Fruit fly (Drosophila melanogaster) whole organism, embryonic: Measurements from ENCODE around the gene Hip1.

Experiments used
- Blimp-1 ChIP-seq: fragments of 200-800 bp; sonication (Bioruptor generic); optimal IDR thresholded peaks from 3 replicates; lab custom pipeline; 2018; ENCODE audit warnings: missing biosample characterization, missing genetic modification characterization, mild to moderate bottlenecking, moderate library complexity, missing genetic modification reagents
- C15 ChIP-seq: fragments of 200-800 bp; sonication (Bioruptor generic); IDR thresholded peaks from 3 replicates; pipeline ENCODE4 v1.3.6; 2022; ENCODE audit warnings: missing biosample characterization, missing genetic modification characterization
- CG10979 ChIP-seq: fragments of 200-800 bp; sonication (Bioruptor generic); optimal IDR thresholded peaks from 2 replicates; lab custom pipeline; 2018; ENCODE audit warnings: missing biosample characterization, mild to moderate bottlenecking, missing genetic modification characterization, moderate library complexity
- CG12155 ChIP-seq: fragments of 200-800 bp; sonication (Bioruptor generic); optimal IDR thresholded peaks from 3 replicates; lab custom pipeline; 2016; ENCODE audit warnings: missing biosample characterization, missing genetic modification characterization
- CG12769 ChIP-seq: fragments of 200-800 bp; sonication (Bioruptor generic); optimal IDR thresholded peaks from 2 replicates; lab custom pipeline; 2019; ENCODE audit warnings: missing biosample characterization, mild to moderate bottlenecking, missing genetic modification characterization, moderate library complexity
- CG13123 ChIP-seq: fragments of 200-800 bp; sonication (Bioruptor generic); optimal IDR thresholded peaks from 2 replicates; lab custom pipeline; 2016; ENCODE audit warnings: missing biosample characterization, missing genetic modification characterization
- CG13287 ChIP-seq: fragments of 200-800 bp; sonication (Bioruptor generic); IDR thresholded peaks from 2 replicates; pipeline ENCODE4 v1.3.6; 2022; ENCODE audit warnings: missing biosample characterization, missing genetic modification characterization; ENCODE audit not compliant: partially characterized antibody
- CG1529 ChIP-seq: fragments of 200-800 bp; sonication (Bioruptor generic); optimal IDR thresholded peaks from 3 replicates; lab custom pipeline; 2018; ENCODE audit warnings: missing biosample characterization, missing genetic modification characterization
- CG1603 ChIP-seq: fragments of 200-800 bp; sonication (Bioruptor generic); optimal IDR thresholded peaks from 2 replicates; lab custom pipeline; 2019; ENCODE audit warnings: missing biosample characterization, mild to moderate bottlenecking, missing genetic modification characterization, moderate library complexity
- CG16813 ChIP-seq: fragments of 200-800 bp; sonication (Bioruptor generic); IDR thresholded peaks from 3 replicates; pipeline ENCODE4 v1.3.6; 2022; ENCODE audit warnings: missing biosample characterization, missing genetic modification characterization; ENCODE audit not compliant: partially characterized antibody
- CG17328 ChIP-seq: fragments of 200-800 bp; sonication (Bioruptor generic); IDR thresholded peaks from 2 replicates; pipeline ENCODE4 v1.3.6; 2022; ENCODE audit warnings: missing biosample characterization, missing genetic modification characterization
- CG1792 ChIP-seq: fragments of 200-800 bp; sonication (Bioruptor generic); optimal IDR thresholded peaks from 2 replicates; lab custom pipeline; 2016; ENCODE audit warnings: missing biosample characterization, missing genetic modification characterization
- CG18011 ChIP-seq: fragments of 200-800 bp; sonication (Bioruptor generic); optimal IDR thresholded peaks from 2 replicates; lab custom pipeline; 2017; ENCODE audit warnings: missing biosample characterization, missing genetic modification characterization, mild to moderate bottlenecking, moderate library complexity, missing genotype
- CG2129 ChIP-seq: fragments of 200-800 bp; sonication (Bioruptor generic); IDR thresholded peaks from 2 replicates; pipeline ENCODE4 v1.3.6; 2022; ENCODE audit warnings: missing biosample characterization, missing genetic modification characterization; ENCODE audit not compliant: partially characterized antibody
- CG31388 ChIP-seq: fragments of 200-800 bp; sonication (Bioruptor generic); optimal IDR thresholded peaks from 2 replicates; lab custom pipeline; 2016; ENCODE audit warnings: missing biosample characterization, missing genetic modification characterization
- CG3163 ChIP-seq: fragments of 200-800 bp; sonication (Bioruptor generic); optimal IDR thresholded peaks from 3 replicates; lab custom pipeline; 2016; ENCODE audit warnings: missing biosample characterization, missing genetic modification characterization
- CG4617 ChIP-seq: fragments of 200-800 bp; sonication (Bioruptor generic); optimal IDR thresholded peaks from 3 replicates; lab custom pipeline; 2016; ENCODE audit warnings: missing biosample characterization, missing genetic modification characterization, borderline replicate concordance
- CG4707 ChIP-seq: fragments of 200-800 bp; sonication (Bioruptor generic); optimal IDR thresholded peaks from 2 replicates; lab custom pipeline; 2018; ENCODE audit warnings: missing biosample characterization, mild to moderate bottlenecking, missing genetic modification characterization, moderate library complexity
- CG4854 ChIP-seq: fragments of 200-800 bp; sonication (Bioruptor generic); optimal IDR thresholded peaks from 2 replicates; lab custom pipeline; 2016; ENCODE audit warnings: missing biosample characterization, missing genetic modification characterization, inconsistent platforms
- CG7928 ChIP-seq: fragments of 200-800 bp; sonication (Bioruptor generic); optimal IDR thresholded peaks from 2 replicates; lab custom pipeline; 2017; ENCODE audit warnings: missing biosample characterization, mild to moderate bottlenecking, missing genetic modification characterization
- CG7963 ChIP-seq: fragments of 200-800 bp; sonication (Bioruptor generic); IDR thresholded peaks from 3 replicates; pipeline ENCODE4 v1.3.6; 2022; ENCODE audit warnings: missing biosample characterization, missing genetic modification characterization; ENCODE audit not compliant: partially characterized antibody
- CG8089 ChIP-seq: fragments of 200-800 bp; sonication (Bioruptor generic); optimal IDR thresholded peaks from 3 replicates; lab custom pipeline; 2016; ENCODE audit warnings: missing biosample characterization, missing genetic modification characterization
- CoRest ChIP-seq: fragments of 200-800 bp; sonication (Bioruptor generic); optimal IDR thresholded peaks from 3 replicates; lab custom pipeline; 2018; ENCODE audit warnings: missing biosample characterization, mild to moderate bottlenecking, missing genetic modification characterization, moderate library complexity
- Dek ChIP-seq: fragments of 200-800 bp; sonication (Bioruptor generic); optimal IDR thresholded peaks from 3 replicates; lab custom pipeline; 2019; ENCODE audit warnings: missing biosample characterization, mild to moderate bottlenecking, missing genetic modification characterization, moderate library complexity
- Dp ChIP-seq: fragments of 200-800 bp; sonication (Bioruptor generic); optimal IDR thresholded peaks from 2 replicates; lab custom pipeline; 2018; ENCODE audit warnings: missing biosample characterization, mild to moderate bottlenecking, missing genetic modification characterization, moderate library complexity
- Drgx ChIP-seq: fragments of 200-800 bp; sonication (Bioruptor generic); IDR thresholded peaks from 2 replicates; pipeline ENCODE4 v1.3.6; 2022; ENCODE audit warnings: missing biosample characterization, missing genetic modification characterization
- Ets97D ChIP-seq: fragments of 200-800 bp; sonication (Bioruptor generic); optimal IDR thresholded peaks from 3 replicates; lab custom pipeline; 2016; ENCODE audit warnings: missing biosample characterization, missing genetic modification characterization
- HHEX ChIP-seq: fragments of 200-800 bp; sonication (Bioruptor generic); optimal IDR thresholded peaks from 3 replicates; lab custom pipeline; 2017; ENCODE audit warnings: missing biosample characterization, mild to moderate bottlenecking, missing genetic modification characterization, missing genetic modification reagents
- Jarid2 ChIP-seq: fragments of 200-800 bp; sonication (Bioruptor generic); optimal IDR thresholded peaks from 3 replicates; lab custom pipeline; 2017; ENCODE audit warnings: mild to moderate bottlenecking, missing biosample characterization, missing genetic modification reagents, missing genetic modification characterization
- Myb ChIP-seq: fragments of 200-800 bp; sonication (Bioruptor generic); optimal IDR thresholded peaks from 2 replicates; lab custom pipeline; 2016; ENCODE audit warnings: missing biosample characterization, missing genetic modification characterization
- Sox102F ChIP-seq: fragments of 200-800 bp; sonication (Bioruptor generic); optimal IDR thresholded peaks from 2 replicates; lab custom pipeline; 2018; ENCODE audit warnings: missing biosample characterization, mild to moderate bottlenecking, missing genetic modification characterization, moderate library complexity
- cg ChIP-seq: fragments of 200-800 bp; sonication (Bioruptor generic); optimal IDR thresholded peaks from 3 replicates; lab custom pipeline; 2019; ENCODE audit warnings: missing biosample characterization, mild to moderate bottlenecking, missing genetic modification characterization, moderate library complexity
- chinmo ChIP-seq: fragments of 200-800 bp; sonication (Bioruptor generic); IDR thresholded peaks from 4 replicates; pipeline ENCODE4 v1.3.6; 2022; ENCODE audit warnings: missing biosample characterization, missing genetic modification characterization; ENCODE audit not compliant: partially characterized antibody
- corto ChIP-seq: fragments of 200-800 bp; sonication (Bioruptor generic); optimal IDR thresholded peaks from 2 replicates; lab custom pipeline; 2016; ENCODE audit warnings: missing biosample characterization, mild to moderate bottlenecking, missing genetic modification characterization, moderate library complexity
- cwo ChIP-seq: fragments of 200-800 bp; sonication (Bioruptor generic); optimal IDR thresholded peaks from 3 replicates; lab custom pipeline; 2017; ENCODE audit warnings: missing biosample characterization, missing genetic modification characterization, mild to moderate bottlenecking, moderate library complexity, missing genetic modification reagents
- danr ChIP-seq: fragments of 200-800 bp; sonication (Bioruptor generic); IDR thresholded peaks from 2 replicates; pipeline ENCODE4 v1.3.6; 2022; ENCODE audit warnings: missing biosample characterization, missing genetic modification characterization
- eve ChIP-seq, 2 experiments: fragments of >200 bp; optimal IDR thresholded peaks; 2 replicates each; lab custom pipeline; 2017; ENCODE audit warnings: missing biosample characterization in 2 of 2, missing genetic modification characterization in 2 of 2
- nom ChIP-seq: fragments of 200-800 bp; sonication (Bioruptor generic); optimal IDR thresholded peaks from 2 replicates; lab custom pipeline; 2017; ENCODE audit warnings: missing biosample characterization, missing genetic modification characterization, mild to moderate bottlenecking, moderate library complexity, missing genetic modification reagents
- scrt ChIP-seq: fragments of 200-800 bp; sonication (Bioruptor generic); optimal IDR thresholded peaks from 2 replicates; lab custom pipeline; 2018; ENCODE audit warnings: missing biosample characterization, mild to moderate bottlenecking, missing genetic modification characterization, moderate library complexity
- slou ChIP-seq: fragments of 200-800 bp; sonication (Bioruptor generic); optimal IDR thresholded peaks from 3 replicates; lab custom pipeline; 2016; ENCODE audit warnings: missing biosample characterization, missing genetic modification characterization
- sug ChIP-seq: fragments of 200-800 bp; optimal IDR thresholded peaks from 2 replicates; lab custom pipeline; 2019; ENCODE audit warnings: missing biosample characterization, mild to moderate bottlenecking, missing genetic modification characterization, moderate library complexity
- tio ChIP-seq: fragments of 200-800 bp; sonication (Bioruptor generic); optimal IDR thresholded peaks from 2 replicates; lab custom pipeline; 2017; ENCODE audit warnings: missing biosample characterization, missing genetic modification characterization, inconsistent platforms
- zen2 ChIP-seq: fragments of 200-800 bp; sonication (Bioruptor generic); IDR thresholded peaks from 3 replicates; pipeline ENCODE4 v1.3.6; 2022; ENCODE audit warnings: missing biosample characterization, missing genetic modification characterization; ENCODE audit not compliant: partially characterized antibody
- zfh1 ChIP-seq: fragments of 200-800 bp; sonication (Bioruptor generic); IDR thresholded peaks from 3 replicates; pipeline ENCODE4 v1.3.6; 2022; ENCODE audit warnings: missing biosample characterization, missing genetic modification characterization
- zfh2 ChIP-seq: fragments of 200-800 bp; sonication (Bioruptor generic); optimal IDR thresholded peaks from 2 replicates; lab custom pipeline; 2016; ENCODE audit warnings: missing biosample characterization, missing genetic modification characterization

Hip1 gene

DNA sequence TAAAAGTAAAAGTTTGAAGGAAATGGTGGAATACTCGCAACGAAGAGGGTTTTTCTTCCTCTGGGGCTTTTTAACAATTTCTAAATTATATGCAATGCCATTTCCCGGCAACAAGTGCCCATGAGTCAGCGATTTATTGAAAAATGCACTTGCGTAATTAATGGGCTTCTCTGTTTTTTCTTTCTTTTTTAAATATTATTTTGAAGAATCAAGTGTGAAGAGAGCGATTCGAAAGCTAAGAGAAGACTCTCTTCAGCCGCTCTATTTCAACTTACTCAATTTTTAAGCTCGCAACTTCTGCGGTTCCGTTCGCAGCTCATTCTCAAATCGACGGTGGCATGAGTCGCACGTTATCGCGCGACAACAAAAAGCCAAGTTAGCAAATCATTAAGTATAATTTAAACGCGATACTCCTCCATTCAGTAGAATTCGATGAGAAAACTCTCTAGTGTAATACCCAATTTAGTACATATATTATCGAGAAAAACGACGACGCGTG is 16.6 kb upstream of the Hip1 start, which contains the start of gene CG42709 (continued):
- TF ChIP-seq Jarid2 (GFP tag; lab: Kevin White, UChicago) (peak; percentile 67), CG1529 (GFP tag; lab: Kevin White, UChicago) (no peak), zfh2 (GFP tag; lab: Kevin White, UChicago) (no peak), CG12769 (no peak), Drgx (peak; percentile 31; the same call in 1 of the 2 replicates), sug (tag; lab: Kevin White, UChicago) (peak; percentile 11), CG3163 (GFP tag; lab: Kevin White, UChicago) (peak; percentile 85), CoRest (tag; lab: Kevin White, UChicago) (no peak), cwo (no peak), eve (GFP tag; optimal IDR thresholded peaks at IDR 0.05; lab: Kevin White, UChicago) (no peak), CG1603 (tag; lab: Kevin White, UChicago) (no peak), Blimp-1 (peak; percentile 53), chinmo (0 out of 4 replicates have a peak, but pooled peaks have one; percentile 45), CG13287 (no peak; the same call in 1 of the 2 replicates), CG10979 (tag; lab: Kevin White, UChicago) (no peak), zen2 (GFP tag; lab: Robert Waterston, UW) (peak; percentile 21; the same call in 1 of the 3 replicates), zfh1 (GFP tag; lab: Robert Waterston, UW) (no peak), CG18011 (GFP tag; lab: Kevin White, UChicago) (no peak), Dek (tag; lab: Kevin White, UChicago) (no peak), cg (GFP tag; lab: Kevin White, UChicago) (no peak), Ets97D (GFP tag; lab: Kevin White, UChicago) (no peak), CG1792 (GFP tag; lab: Kevin White, UChicago) (no peak), CG7963 (no peak), corto (GFP tag; lab: Kevin White, UChicago) (peak; percentile 13), scrt (GFP tag; lab: Kevin White, UChicago) (no peak), Dp (GFP tag; lab: Kevin White, UChicago) (no peak)

DNA sequence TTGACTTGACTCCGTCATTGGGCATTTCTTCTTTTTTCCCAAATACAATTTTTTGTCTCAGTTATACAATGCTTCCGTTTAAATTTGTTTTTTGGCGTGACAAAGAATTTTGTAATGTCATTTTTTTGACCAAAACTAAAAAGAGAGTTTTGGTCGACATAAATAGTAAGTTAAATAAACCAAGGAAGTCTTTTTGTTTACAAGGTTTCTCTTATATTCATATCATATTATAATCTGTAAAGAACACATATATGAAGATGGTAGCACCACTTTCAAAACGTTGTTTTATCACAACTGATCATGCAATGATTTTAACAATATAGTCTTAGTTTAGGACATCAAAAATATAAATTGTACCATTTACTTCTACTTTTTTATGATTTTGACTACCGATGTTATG is 7.6 kb upstream of the Hip1 start, which contains the start of the genes CG10969 and CG17666:
Gene CG10969 (minus strand): TSS at position 101 of the 400 bp plus-strand sequence.
Gene CG17666 (plus strand): TSS at position 329 of the 400 bp plus-strand sequence.
- no peak for TF ChIP-seq nom

DNA sequence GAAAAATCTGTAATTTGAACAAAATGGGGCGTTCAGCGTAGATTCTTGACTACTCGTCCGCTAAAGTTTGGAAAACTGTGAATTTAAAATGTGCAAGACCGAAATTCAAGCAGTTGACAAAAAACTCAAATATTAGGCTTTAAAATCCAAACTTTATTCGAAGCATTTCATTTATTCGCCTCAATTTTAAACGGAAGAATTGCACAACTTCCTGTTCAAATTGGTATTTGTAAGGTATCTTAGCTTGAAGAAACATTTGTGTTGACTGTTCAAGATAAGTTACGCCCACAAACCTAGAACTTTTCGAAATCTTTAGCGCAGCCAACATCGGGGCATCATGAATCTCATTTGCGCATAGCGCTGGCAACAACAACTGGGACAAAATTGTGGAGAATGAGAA is 5.2 kb upstream of the Hip1 start, which contains the start of gene CG32106:
Gene CG32106 (minus strand): TSS at position 101 of the 400 bp plus-strand sequence.
- TF ChIP-seq CG31388: no peak
- no peak for TF ChIP-seq tio (GFP tag; lab: Kevin White, UChicago)
- no peak for TF ChIP-seq CG17328

DNA sequence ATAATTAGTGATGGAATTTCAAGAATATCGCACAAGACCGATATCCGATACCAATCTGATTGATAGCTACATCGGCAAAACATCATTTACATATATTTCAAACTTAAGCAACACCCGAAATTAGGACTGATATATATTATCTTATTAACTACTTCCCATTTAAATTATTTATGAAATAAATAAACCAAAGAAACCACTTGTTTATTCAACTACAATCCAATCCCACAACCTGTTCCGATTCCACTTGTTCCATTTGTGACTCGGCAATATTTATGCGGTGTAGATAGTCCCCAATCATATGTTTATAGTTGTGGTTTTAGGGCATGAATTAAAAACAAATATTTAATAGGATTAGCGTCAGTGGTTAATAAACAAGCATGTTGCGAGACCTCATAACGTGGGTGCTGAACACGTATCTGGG is 18.6 kb downstream of the Hip1 start, which contains the start of the genes CG10973 and Vps13D:
Gene CG10973 (minus strand): TSS at position 6 of the 421 bp plus-strand sequence.
Gene Vps13D (plus strand): TSS at position 281 of the 421 bp plus-strand sequence.
- TF ChIP-seq CG4707 (GFP tag; lab: Kevin White, UChicago) (peak; percentile 84), Sox102F (no peak), C15 (GFP tag; lab: Robert Waterston, UW) (no peak), danr (GFP tag; lab: Robert Waterston, UW) (no peak), CG2129 (GFP tag; lab: Robert Waterston, UW) (peak; percentile 83), CG7928 (GFP tag; lab: Kevin White, UChicago) (peak; percentile 53), HHEX (no peak), CG12155 (peak; percentile 47), CG8089 (GFP tag; lab: Kevin White, UChicago) (no peak), CG13287 (peak; percentile 95), CG13123 (peak; percentile 20), CG17328 (peak; percentile 51; the same call in 1 of the 2 replicates), CG16813 (GFP tag; lab: Robert Waterston, UW) (peak; percentile 86), CG4617 (GFP tag; lab: Kevin White, UChicago) (peak; percentile 70), Myb (GFP tag; lab: Kevin White, UChicago) (peak; percentile 16), slou (GFP tag; lab: Kevin White, UChicago) (peak; percentile 57), CG4854 (peak; percentile 69)
